Fruit fly (Drosophila melanogaster) whole organism, embryonic: ENCODE data around the gene dls.

ENCODE experiments used
- CG13894 ChIP-seq: fragments of 200-800 bp; sonication (Bioruptor generic); optimal IDR thresholded peaks from 3 replicates; lab custom pipeline; 2018; ENCODE audit warnings: missing biosample characterization, mild to moderate bottlenecking, missing genetic modification characterization, moderate library complexity
- CG32532 ChIP-seq: fragments of 200-800 bp; sonication (Bioruptor generic); IDR thresholded peaks from 2 replicates; pipeline ENCODE4 v1.3.6; 2022; ENCODE audit warnings: missing biosample characterization, missing genetic modification characterization
- CkIIα-i1 ChIP-seq: fragments of 200-800 bp; sonication (Bioruptor generic); IDR thresholded peaks from 2 replicates; pipeline ENCODE4 v1.3.6; 2022; ENCODE audit warnings: missing biosample characterization, missing genetic modification characterization
- Hand ChIP-seq: fragments of 200-800 bp; sonication (Bioruptor generic); optimal IDR thresholded peaks from 2 replicates; lab custom pipeline; 2017; ENCODE audit warnings: mild to moderate bottlenecking, missing biosample characterization, missing genetic modification reagents, missing genetic modification characterization
- Max ChIP-seq: fragments of 200-800 bp; sonication (Bioruptor generic); optimal IDR thresholded peaks from 2 replicates; lab custom pipeline; 2016; ENCODE audit warnings: missing biosample characterization, mild to moderate bottlenecking, missing genetic modification characterization
- Mes4 ChIP-seq: fragments of 200-800 bp; sonication (Bioruptor generic); optimal IDR thresholded peaks from 2 replicates; lab custom pipeline; 2016; ENCODE audit warnings: missing biosample characterization, missing genetic modification characterization
- ci ChIP-seq: fragments of 200-800 bp; sonication (Bioruptor generic); IDR thresholded peaks from 3 replicates; pipeline ENCODE4 v1.3.6; 2022; ENCODE audit warnings: missing biosample characterization, missing genetic modification characterization
- da ChIP-seq: fragments of 200-800 bp; sonication (Bioruptor generic); optimal IDR thresholded peaks from 2 replicates; lab custom pipeline; 2016; ENCODE audit warnings: missing biosample characterization, missing genetic modification characterization
- grau ChIP-seq: fragments of 200-800 bp; optimal IDR thresholded peaks from 3 replicates; lab custom pipeline; 2019; ENCODE audit warnings: missing biosample characterization, mild to moderate bottlenecking, missing genetic modification characterization, moderate library complexity
- phol ChIP-seq: fragments of 200-800 bp; sonication (Bioruptor generic); optimal IDR thresholded peaks from 3 replicates; lab custom pipeline; 2018; ENCODE audit warnings: missing biosample characterization, mild to moderate bottlenecking, missing genetic modification characterization, moderate library complexity
- schlank ChIP-seq: fragments of 200-800 bp; sonication (Bioruptor generic); optimal IDR thresholded peaks from 2 replicates; lab custom pipeline; 2018; ENCODE audit warnings: missing biosample characterization, mild to moderate bottlenecking, missing genetic modification characterization
- z ChIP-seq: fragments of 200-800 bp; sonication (Bioruptor generic); IDR thresholded peaks from 3 replicates; pipeline ENCODE4 v1.3.6; 2022; ENCODE audit warnings: missing biosample characterization, missing genetic modification characterization
- zfh2 ChIP-seq: fragments of 200-800 bp; sonication (Bioruptor generic); optimal IDR thresholded peaks from 2 replicates; lab custom pipeline; 2016; ENCODE audit warnings: missing biosample characterization, missing genetic modification characterization

DNA sequence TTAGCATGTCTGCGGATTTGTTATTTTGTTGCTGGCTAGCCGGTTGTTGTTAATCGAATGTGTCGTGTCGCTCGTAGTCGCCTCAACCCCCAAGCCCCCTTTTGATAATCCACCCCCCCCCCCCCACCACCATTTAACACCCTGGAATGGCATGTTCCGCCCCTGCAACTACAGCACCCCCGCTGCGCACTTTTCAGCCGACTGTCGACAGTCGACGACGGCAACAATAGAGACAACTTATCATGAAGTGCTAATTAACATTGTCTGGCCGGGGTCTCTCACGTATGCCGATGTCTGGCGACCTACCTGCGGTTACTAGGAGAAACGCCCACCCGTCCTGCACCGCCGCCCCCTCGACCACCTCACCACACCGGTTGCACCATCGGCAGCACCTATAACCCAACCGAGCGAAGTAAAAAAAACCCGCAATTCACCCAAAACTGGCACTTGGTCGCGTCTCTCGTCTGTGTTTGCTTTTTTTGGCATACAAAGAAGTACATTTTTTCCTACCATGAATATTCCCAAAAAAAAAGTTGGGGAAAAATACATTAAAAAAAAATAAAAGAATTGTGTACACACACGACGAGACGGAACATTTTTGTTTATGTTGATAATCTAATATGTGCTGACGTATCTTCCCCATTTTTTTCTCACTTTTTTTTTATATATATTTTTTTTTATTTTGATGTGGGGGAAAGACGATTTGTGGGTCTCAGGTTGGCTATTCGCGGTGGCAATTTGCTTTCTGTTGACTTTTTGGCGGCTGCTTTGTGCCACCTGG lies 34.7 kb upstream of the dls start:
- no peak for TF ChIP-seq CkIIα-i1 (GFP tag; lab: Robert Waterston, UW)
- no peak for TF ChIP-seq ci (GFP tag; lab: Robert Waterston, UW)
- no peak for TF ChIP-seq z
- TF ChIP-seq schlank, result no peak
- TF ChIP-seq zfh2, result no peak
- TF ChIP-seq Mes4 (GFP tag; lab: Kevin White, UChicago), result no peak
- no peak for TF ChIP-seq Max (GFP tag; lab: Kevin White, UChicago)
- no peak for TF ChIP-seq Hand
- TF ChIP-seq CG32532, result no peak
- no peak for TF ChIP-seq CG13894 (tag; lab: Kevin White, UChicago)
- no peak for TF ChIP-seq phol (tag; lab: Kevin White, UChicago)
- TF ChIP-seq grau, result no peak
- TF ChIP-seq da (GFP tag; lab: Kevin White, UChicago), result no peak
